Fruit fly (Drosophila melanogaster): ENCODE measurements around the gene Dtd.

Gene Dtd

dm6 chr3R:11456539-11456938 lies 26.7 kb downstream of the Dtd start:
- no peak for TF ChIP-seq Dll (GFP tag; IDR thresholded peaks at IDR 0.05; ENCODE audit: partially characterized antibody)
- TF ChIP-seq nom (GFP tag; optimal IDR thresholded peaks at IDR 0.05): peak; percentile 9

DNA sequence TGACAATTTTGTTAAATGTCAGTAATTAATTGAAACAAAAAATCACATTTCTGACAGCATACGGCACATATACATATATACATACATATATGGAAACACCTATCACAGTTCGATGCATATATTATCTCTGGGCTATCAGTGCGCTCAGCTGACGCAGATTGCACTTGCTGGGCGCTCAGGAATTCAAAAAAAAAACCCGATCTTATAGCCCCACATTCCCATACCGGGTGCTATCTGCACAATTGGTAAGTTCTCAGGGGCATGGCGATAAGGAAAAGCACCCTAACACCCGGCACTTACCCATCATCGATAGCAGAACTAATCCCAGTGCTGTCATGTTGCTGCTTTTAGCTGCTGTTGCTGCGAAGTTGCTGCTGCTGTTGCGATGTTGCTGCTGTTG lies 27.4 kb downstream of the Dtd start:
- TF ChIP-seq stwl (tag; optimal IDR thresholded peaks at IDR 0.05) (no peak), CG3838 (GFP tag; optimal IDR thresholded peaks at IDR 0.05) (no peak), CG12769 (tag; optimal IDR thresholded peaks at IDR 0.05) (no peak), sd (tag; optimal IDR thresholded peaks at IDR 0.05) (peak; percentile 80), sens (GFP tag) (peak; percentile 47), schlank (tag; optimal IDR thresholded peaks at IDR 0.05) (no peak), GATAe (GFP tag; conservative IDR thresholded peaks at IDR 0.05) (peak; percentile 52; the same call in 1 of the 2 replicates), CG11504 (tag; optimal IDR thresholded peaks at IDR 0.05) (peak; percentile 63), CG6254 (GFP tag; optimal IDR thresholded peaks at IDR 0.05) (peak; percentile 20), CG31224 (GFP tag; IDR thresholded peaks at IDR 0.05) (peak; percentile 94), Ptx1 (GFP tag; IDR thresholded peaks at IDR 0.05) (peak; percentile 14; the same call in 1 of the 2 replicates), CG7786 (GFP tag; optimal IDR thresholded peaks at IDR 0.05) (no peak), chinmo (GFP tag; IDR thresholded peaks at IDR 0.05; ENCODE audit: partially characterized antibody) (peak; percentile 61; the same call in 2 of the 4 replicates), tin (GFP tag; optimal IDR thresholded peaks at IDR 0.05) (no peak)

DNA sequence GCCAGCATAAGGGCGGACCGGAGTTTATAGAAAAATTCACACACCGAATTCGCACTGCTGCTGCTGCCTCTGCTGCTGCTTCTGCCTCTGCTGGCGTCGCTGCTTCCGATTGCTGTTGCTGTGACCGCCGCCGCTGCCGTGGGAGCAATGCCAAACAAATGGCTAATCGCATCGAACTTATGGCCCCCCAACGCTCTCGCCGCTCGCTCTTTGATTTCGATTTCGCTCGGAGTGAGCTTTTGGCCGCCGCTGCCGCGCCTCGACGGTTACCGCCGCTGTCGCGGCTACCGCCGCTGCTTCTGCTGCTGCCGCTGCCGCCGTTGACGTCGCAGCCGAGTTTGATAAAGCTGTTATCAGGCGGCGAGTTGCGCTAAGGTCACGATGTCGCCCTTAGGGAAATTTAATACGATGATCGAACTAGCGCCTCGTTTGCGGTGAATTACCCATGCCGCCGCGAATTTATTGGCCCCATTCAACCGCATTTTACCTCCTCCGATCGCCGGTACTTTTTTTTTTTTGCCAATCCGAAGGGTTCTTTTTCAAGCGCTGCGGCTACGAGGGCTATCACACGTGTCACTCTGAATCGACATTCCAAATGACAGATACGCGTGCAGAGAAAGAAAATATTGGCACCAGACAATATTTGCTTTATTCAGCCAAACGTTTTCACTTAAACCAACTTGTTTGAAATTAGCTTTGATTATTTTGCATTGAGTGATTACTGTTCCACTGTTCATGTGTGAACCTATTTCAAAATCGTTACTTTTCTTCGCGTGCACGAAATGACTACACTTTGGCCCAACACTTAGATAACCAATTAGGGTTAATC lies 28.4 kb downstream of the Dtd start:
- no peak for TF ChIP-seq CG31388 (GFP tag; optimal IDR thresholded peaks at IDR 0.05)
- peak; percentile 4 for TF ChIP-seq Max (GFP tag; optimal IDR thresholded peaks at IDR 0.05)
- peak; percentile 81 for TF ChIP-seq CG11247 (GFP tag; IDR thresholded peaks at IDR 0.05)
- peak; percentile 25 for TF ChIP-seq tio (GFP tag; optimal IDR thresholded peaks at IDR 0.05)
- peak; percentile 31 for TF ChIP-seq Sox100B (GFP tag; optimal IDR thresholded peaks at IDR 0.05)
- no peak for TF ChIP-seq pzg (GFP tag; optimal IDR thresholded peaks at IDR 0.05)
- TF ChIP-seq Doc3 (GFP tag; IDR thresholded peaks at IDR 0.05; ENCODE audit: partially characterized antibody): no peak
- TF ChIP-seq sd (tag; optimal IDR thresholded peaks at IDR 0.05): peak; percentile 88
- TF ChIP-seq CG7745 (tag; optimal IDR thresholded peaks at IDR 0.05): no peak
- TF ChIP-seq br (optimal IDR thresholded peaks at IDR 0.05): no peak
- peak; percentile 25 for TF ChIP-seq Sry-δ (GFP tag; optimal IDR thresholded peaks at IDR 0.05)
- TF ChIP-seq hth (optimal IDR thresholded peaks at IDR 0.05): no peak
- no peak for TF ChIP-seq CG8478 (optimal IDR thresholded peaks at IDR 0.05)
- TF ChIP-seq CG13296 (GFP tag; optimal IDR thresholded peaks at IDR 0.05): peak; percentile 52
- no peak for TF ChIP-seq aop (GFP tag; IDR thresholded peaks at IDR 0.05)
- peak; percentile 70; the same call in 1 of the 2 replicates for TF ChIP-seq Nf-YA (GFP tag; IDR thresholded peaks at IDR 0.05)
- TF ChIP-seq ERR (GFP tag; optimal IDR thresholded peaks at IDR 0.05): peak; percentile 38
- TF ChIP-seq CG6175 (GFP tag; IDR thresholded peaks at IDR 0.05): peak; percentile 62; the same call in 2 of the 3 replicates
- peak; percentile 1 for TF ChIP-seq Jarid2 (GFP tag; optimal IDR thresholded peaks at IDR 0.05)
- TF ChIP-seq Atf6 (GFP tag; IDR thresholded peaks at IDR 0.05): peak; percentile 87
- TF ChIP-seq CG30431 (GFP tag; optimal IDR thresholded peaks at IDR 0.05): peak; percentile 55
- peak; percentile 33 for TF ChIP-seq CG1602 (GFP tag; optimal IDR thresholded peaks at IDR 0.05)
- TF ChIP-seq CG6791 (GFP tag; IDR thresholded peaks at IDR 0.05; ENCODE audit: partially characterized antibody): no peak
- TF ChIP-seq gem (tag; optimal IDR thresholded peaks at IDR 0.05): peak; percentile 71
- TF ChIP-seq CG10654 (GFP tag; optimal IDR thresholded peaks at IDR 0.05): peak; percentile 65
- TF ChIP-seq CG8290 (GFP tag; optimal IDR thresholded peaks at IDR 0.05): no peak
- peak in 1 of 2 experiments; percentile 92 for TF ChIP-seq CG8290 (tag; optimal IDR thresholded peaks at IDR 0.05)
- 0 out of 2 replicates have a peak, but pooled peaks have one; percentile 17 for TF ChIP-seq nerfin-2 (GFP tag; IDR thresholded peaks at IDR 0.05; ENCODE audit: partially characterized antibody)
- no peak for TF ChIP-seq tll (GFP tag; optimal IDR thresholded peaks at IDR 0.05)
- TF ChIP-seq gcm (GFP tag; optimal IDR thresholded peaks at IDR 0.05): no peak
- no peak for TF ChIP-seq Stat92E (GFP tag; optimal IDR thresholded peaks at IDR 0.05)
- no peak for TF ChIP-seq trh (GFP tag; optimal IDR thresholded peaks at IDR 0.05)

All from whole organism, embryonic.